Fruit fly (Drosophila melanogaster) S2 (cell line): Measurements from ENCODE around the gene LUBEL.

Experiments
- CG8478 ChIP-seq: fragments of >200 bp; optimal IDR thresholded peaks from 2 replicates; lab custom pipeline; 2018
- CTCF ChIP-seq, 2 experiments: fragments of >200 bp; optimal IDR thresholded peaks; 2 replicates each; lab custom pipeline; 2018

DNA sequence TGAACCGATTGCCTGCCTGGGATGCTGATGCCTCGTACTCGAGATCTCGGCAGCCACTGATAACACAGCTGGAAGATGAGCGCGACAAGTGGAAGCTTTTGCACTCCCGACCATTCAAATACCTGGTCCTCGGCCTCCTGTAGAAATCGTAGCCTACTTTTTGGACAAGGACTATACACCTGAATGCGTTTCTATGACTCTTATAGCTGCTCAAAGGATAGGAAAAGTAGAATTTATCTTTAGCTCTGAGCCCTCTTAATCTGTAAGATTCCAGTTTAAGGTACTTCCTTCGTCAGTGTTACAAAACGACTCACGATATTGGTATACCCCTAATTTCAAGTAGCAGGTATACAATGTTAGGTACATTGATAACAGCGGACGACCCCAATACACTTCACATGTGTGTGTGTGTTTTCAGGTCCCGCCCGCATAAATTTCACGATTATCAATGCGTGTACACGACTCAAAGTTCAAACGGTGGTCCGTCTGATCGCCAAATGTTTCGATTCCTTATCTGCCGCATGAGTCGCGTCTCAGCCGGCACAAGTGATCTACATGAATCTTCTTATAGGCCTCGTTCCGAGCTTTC is 56.3 kb downstream of the LUBEL start, which contains the start of gene AkhR:
- TF ChIP-seq CG8478 (no peak), CTCF (optimal IDR thresholded peaks at IDR 0.05; lab: Kevin White, UChicago) (no peak)
